Fruit fly (Drosophila melanogaster): ENCODE measurements around the gene AP-1gamma.

The AP-1gamma gene

dm6 chrX:9134922-9135453, 26.5 kb downstream of the AP-1gamma start, which contains the start of gene fend (continued):
- TF ChIP-seq Sp1 (GFP tag; optimal IDR thresholded peaks at IDR 0.05): peak; percentile 41
- no peak for TF ChIP-seq Hr78 (GFP tag; optimal IDR thresholded peaks at IDR 0.05)
- TF ChIP-seq CG32264 (GFP tag; optimal IDR thresholded peaks at IDR 0.05): no peak
- no peak for TF ChIP-seq dsf (GFP tag; optimal IDR thresholded peaks at IDR 0.05; ENCODE audit: borderline replicate concordance)
- no peak for TF ChIP-seq N (GFP tag; optimal IDR thresholded peaks at IDR 0.05)
- no peak for TF ChIP-seq sage (GFP tag; optimal IDR thresholded peaks at IDR 0.05)
- TF ChIP-seq Vsx2 (GFP tag; optimal IDR thresholded peaks at IDR 0.05; ENCODE audit: partially characterized antibody): no peak
- TF ChIP-seq jim (GFP tag; optimal IDR thresholded peaks at IDR 0.05): no peak
- TF ChIP-seq foxo (GFP tag; optimal IDR thresholded peaks at IDR 0.05): peak in 1 of 2 experiments; percentile 15
- no peak for TF ChIP-seq Dfd (GFP tag; optimal IDR thresholded peaks at IDR 0.05)
- TF ChIP-seq pan (optimal IDR thresholded peaks at IDR 0.05): no peak
- peak; percentile 22 for TF ChIP-seq fru (GFP tag; optimal IDR thresholded peaks at IDR 0.05)
- no peak for TF ChIP-seq sv (GFP tag; optimal IDR thresholded peaks at IDR 0.05)
- no peak for TF ChIP-seq Abd-B (GFP tag; optimal IDR thresholded peaks at IDR 0.05)
- TF ChIP-seq OdsH (GFP tag; optimal IDR thresholded peaks at IDR 0.05): no peak
- TF ChIP-seq lola (GFP tag; optimal IDR thresholded peaks at IDR 0.05): no peak
- TF ChIP-seq dmrt93B (GFP tag; optimal IDR thresholded peaks at IDR 0.05): no peak

- TF ChIP-seq Hnf4 (GFP tag; optimal IDR thresholded peaks at IDR 0.05) (no peak), Dfd (GFP tag; optimal IDR thresholded peaks at IDR 0.05) (no peak), OdsH (GFP tag; optimal IDR thresholded peaks at IDR 0.05) (no peak), sage (GFP tag; optimal IDR thresholded peaks at IDR 0.05) (no peak), Hr78 (GFP tag; optimal IDR thresholded peaks at IDR 0.05) (no peak), dl (GFP tag; optimal IDR thresholded peaks at IDR 0.05; ENCODE audit: insufficient read depth in 1 of 2, partially characterized antibody in 2 of 2) (no peak)
These were observed 28.5 kb downstream of the AP-1gamma start for dm6 chrX:9136776-9137550.

dm6 chrX:9139138-9139537, 30.6 kb downstream of the AP-1gamma start:
- TF ChIP-seq lola (GFP tag; optimal IDR thresholded peaks at IDR 0.05): no peak
- TF ChIP-seq Abd-B (GFP tag; optimal IDR thresholded peaks at IDR 0.05): no peak
- no peak for TF ChIP-seq jim (GFP tag; optimal IDR thresholded peaks at IDR 0.05)
- TF ChIP-seq pan (optimal IDR thresholded peaks at IDR 0.05): no peak
- no peak for TF ChIP-seq Vsx2 (GFP tag; optimal IDR thresholded peaks at IDR 0.05; ENCODE audit: partially characterized antibody)
- no peak for TF ChIP-seq tai (GFP tag; optimal IDR thresholded peaks at IDR 0.05)
- TF ChIP-seq brk (GFP tag; optimal IDR thresholded peaks at IDR 0.05): no peak
- TF ChIP-seq CG32264 (GFP tag; optimal IDR thresholded peaks at IDR 0.05): no peak
- no peak for TF ChIP-seq ey (GFP tag; optimal IDR thresholded peaks at IDR 0.05)
- no peak for TF ChIP-seq foxo (GFP tag; optimal IDR thresholded peaks at IDR 0.05)
- TF ChIP-seq OdsH (GFP tag; optimal IDR thresholded peaks at IDR 0.05): no peak
- no peak for TF ChIP-seq CG9705 (GFP tag; optimal IDR thresholded peaks at IDR 0.05)
- no peak for TF ChIP-seq psq (GFP tag; optimal IDR thresholded peaks at IDR 0.05)
- no peak for TF ChIP-seq Mio (GFP tag; optimal IDR thresholded peaks at IDR 0.05)
- no peak for TF ChIP-seq dmrt93B (GFP tag; optimal IDR thresholded peaks at IDR 0.05)
- no peak for TF ChIP-seq br (GFP tag; optimal IDR thresholded peaks at IDR 0.05)

DNA sequence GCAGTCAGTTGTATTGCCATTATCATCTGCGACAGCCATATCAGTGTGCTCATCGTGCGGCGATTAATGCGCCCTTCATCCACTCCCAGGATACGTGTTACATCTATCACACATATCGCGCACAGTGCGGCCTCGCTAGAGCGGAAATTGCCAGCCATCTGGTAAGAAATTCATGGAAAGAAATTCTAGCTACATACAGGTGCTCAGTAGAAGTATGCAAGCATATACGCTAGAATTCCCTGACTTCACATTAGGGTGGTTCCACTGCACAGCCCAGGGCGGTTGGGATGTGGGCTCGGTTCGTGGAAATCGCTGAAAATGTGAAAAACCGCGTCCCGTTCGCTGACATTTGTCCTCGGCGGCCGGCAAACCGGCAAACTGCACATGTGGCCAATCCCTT, 32.7 kb downstream of the AP-1gamma start:
- TF ChIP-seq CG32264 (GFP tag; optimal IDR thresholded peaks at IDR 0.05): peak; percentile 1
- peak; percentile 68 for TF ChIP-seq Sp1 (GFP tag; optimal IDR thresholded peaks at IDR 0.05)
- no peak for TF ChIP-seq CrebA (GFP tag; optimal IDR thresholded peaks at IDR 0.05; ENCODE audit: borderline replicate concordance)
- TF ChIP-seq Abd-B (GFP tag; optimal IDR thresholded peaks at IDR 0.05): no peak
- TF ChIP-seq br (GFP tag; optimal IDR thresholded peaks at IDR 0.05): no peak
- peak in 1 of 2 experiments; percentile 69 for TF ChIP-seq foxo (GFP tag; optimal IDR thresholded peaks at IDR 0.05)
- TF ChIP-seq Dif (GFP tag; optimal IDR thresholded peaks at IDR 0.05; ENCODE audit: partially characterized antibody): no peak
- TF ChIP-seq jim (GFP tag; optimal IDR thresholded peaks at IDR 0.05): no peak
- TF ChIP-seq pan (optimal IDR thresholded peaks at IDR 0.05): no peak
- TF ChIP-seq sv (GFP tag; optimal IDR thresholded peaks at IDR 0.05): peak; percentile 23
- no peak for TF ChIP-seq Hnf4 (GFP tag; optimal IDR thresholded peaks at IDR 0.05)
- no peak for TF ChIP-seq brk (GFP tag; optimal IDR thresholded peaks at IDR 0.05)
- TF ChIP-seq rgr (GFP tag; optimal IDR thresholded peaks at IDR 0.05): peak; percentile 57
- peak; percentile 67 for TF ChIP-seq HLH106 (tag; optimal IDR thresholded peaks at IDR 0.05)
- peak; percentile 70 for TF ChIP-seq fru (GFP tag; optimal IDR thresholded peaks at IDR 0.05)
- TF ChIP-seq ey (GFP tag; optimal IDR thresholded peaks at IDR 0.05): peak; percentile 59
- no peak for TF ChIP-seq Dfd (GFP tag; optimal IDR thresholded peaks at IDR 0.05)
- peak; percentile 33 for TF ChIP-seq OdsH (GFP tag; optimal IDR thresholded peaks at IDR 0.05)
- TF ChIP-seq CG9705 (GFP tag; optimal IDR thresholded peaks at IDR 0.05): peak; percentile 31
- TF ChIP-seq Rel (GFP tag; optimal IDR thresholded peaks at IDR 0.05): no peak
- TF ChIP-seq Rel (tag; optimal IDR thresholded peaks at IDR 0.05): peak; percentile 3
- peak; percentile 57 for TF ChIP-seq h (GFP tag; optimal IDR thresholded peaks at IDR 0.05)
- TF ChIP-seq psq (GFP tag; optimal IDR thresholded peaks at IDR 0.05): peak; percentile 17
- no peak for TF ChIP-seq GATAd (GFP tag; optimal IDR thresholded peaks at IDR 0.05)

Measured in whole organism, wandering third instar larva.